Worm (Caenorhabditis elegans) whole organism, L3 larva: ENCODE results near the gene srh-134.
"Not testable (repeated sequence)": the region's sequence is repeated elsewhere in the genome, so short reads cannot be mapped to it uniquely, and the experiment has no call there.

ENCODE experiments used
- aly-2 ChIP-seq: fragments of 150-350 bp; optimal IDR thresholded peaks from 2 replicates; lab custom pipeline; 2014; ENCODE audit warnings: missing biosample characterization, missing genetic modification characterization
- egl-27 ChIP-seq: sonication (generic microtip); optimal IDR thresholded peaks from 4 replicates; lab custom pipeline; 2017; ENCODE audit warnings: missing biosample characterization, missing genetic modification reagents, missing genetic modification characterization
- egl-5 ChIP-seq: fragments of 150-350 bp; optimal IDR thresholded peaks from 2 replicates; lab custom pipeline; 2017; ENCODE audit warnings: missing biosample characterization, missing genetic modification reagents, missing genetic modification characterization, inconsistent platforms
- hmg-11 ChIP-seq: sonication (generic microtip); optimal IDR thresholded peaks from 2 replicates; lab custom pipeline; 2016; ENCODE audit warnings: missing genetic modification characterization, missing compliant biosample characterization
- jun-1 ChIP-seq: fragments of 150-350 bp; optimal IDR thresholded peaks from 2 replicates; lab custom pipeline; 2014; ENCODE audit warnings: missing biosample characterization, missing genetic modification reagents, missing genetic modification characterization
- lin-15B ChIP-seq: fragments of 150-350 bp; optimal IDR thresholded peaks from 2 replicates; lab custom pipeline; 2014; ENCODE audit warnings: missing biosample characterization, missing genetic modification characterization
- lin-39 ChIP-seq: fragments of 150-350 bp; optimal IDR thresholded peaks from 2 replicates; lab custom pipeline; 2018; ENCODE audit warnings: missing biosample characterization, missing genetic modification reagents, missing genetic modification characterization
- nhr-43 ChIP-seq: sonication (generic microtip); optimal IDR thresholded peaks from 2 replicates; lab custom pipeline; 2016; ENCODE audit warnings: mild to moderate bottlenecking, missing genetic modification characterization, missing compliant biosample characterization; ENCODE audit not compliant: poor library complexity, severe bottlenecking
- snpc-4 ChIP-seq: fragments of 150-350 bp; optimal IDR thresholded peaks from 2 replicates; lab custom pipeline; 2014; ENCODE audit warnings: missing biosample characterization, missing genetic modification characterization
- tbx-2 ChIP-seq: sonication (generic microtip); optimal IDR thresholded peaks from 2 replicates; lab custom pipeline; 2016; ENCODE audit warnings: mild to moderate bottlenecking, missing genetic modification characterization, missing compliant biosample characterization
- unc-62 ChIP-seq: fragments of 150-350 bp; sonication (generic microtip); optimal IDR thresholded peaks from 4 replicates; lab custom pipeline; 2014; ENCODE audit warnings: missing biosample characterization, missing genetic modification reagents, missing genetic modification characterization
- ztf-11 ChIP-seq: fragments of 150-350 bp; optimal IDR thresholded peaks from 2 replicates; lab custom pipeline; 2014; ENCODE audit warnings: missing biosample characterization, missing genetic modification characterization

DNA sequence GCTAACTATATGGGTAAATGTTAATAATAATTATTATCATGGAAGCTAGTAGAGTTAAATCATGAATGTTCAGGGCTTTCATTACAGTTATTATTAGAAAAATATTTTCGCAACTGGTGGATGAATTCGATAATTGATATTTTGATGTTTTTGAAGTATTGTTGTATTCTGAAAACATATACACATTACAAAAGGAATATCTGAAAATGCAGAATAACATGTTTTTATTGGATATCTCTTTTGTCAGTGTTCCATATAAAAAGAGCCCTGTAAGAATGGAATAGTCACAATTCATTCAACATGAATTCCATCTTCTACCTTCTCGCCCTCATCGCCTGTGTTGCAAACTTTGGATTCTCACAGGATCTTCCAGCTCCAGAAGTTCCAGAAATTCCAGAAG lies 10.2 kb downstream of the srh-134 start, which contains the start of gene Y59A8B.19:
- not testable (repeated sequence) for TF ChIP-seq hmg-11 (tag; lab: Kevin White, UChicago); aly-2; ztf-11 (tag; lab: Kevin White, UChicago); unc-62 (GFP tag; lab: Kevin White, UChicago); egl-27 (tag; lab: Kevin White, UChicago); tbx-2 (tag; lab: Kevin White, UChicago); lin-15B; snpc-4; nhr-43 (tag; lab: Kevin White, UChicago); jun-1; lin-39 (tag; lab: Kevin White, UChicago); egl-5 (tag; lab: Kevin White, UChicago)
